Worm (Caenorhabditis elegans) whole organism, midembryonic: ENCODE data around the gene F36G9.15.

ENCODE experiments used
- cog-1 ChIP-seq: sonication (generic microtip); optimal IDR thresholded peaks from 2 replicates; lab custom pipeline; 2016; ENCODE audit warnings: missing genetic modification characterization, missing compliant biosample characterization
- flt-1 ChIP-seq: fragments of 200-800 bp; sonication (Bioruptor generic); IDR thresholded peaks from 2 replicates; pipeline ENCODE4 v1.3.6; 2022; ENCODE audit warnings: missing genetic modification characterization, missing compliant biosample characterization
- klf-2 ChIP-seq: fragments of 200-800 bp; sonication (Bioruptor generic); conservative IDR thresholded peaks from 2 replicates; pipeline ENCODE4 v1.3.6; 2022; ENCODE audit warnings: missing genetic modification reagents, missing genetic modification characterization, missing compliant biosample characterization
- med-1 ChIP-seq: sonication (generic microtip); optimal IDR thresholded peaks from 2 replicates; lab custom pipeline; 2017; ENCODE audit warnings: missing genetic modification characterization, mild to moderate bottlenecking, missing compliant biosample characterization, antibody characterized with exemption, missing genetic modification reagents; ENCODE audit not compliant: insufficient read depth
- ref-1 ChIP-seq: fragments of 200-800 bp; sonication (Bioruptor generic); conservative IDR thresholded peaks from 2 replicates; pipeline ENCODE4 v1.3.6; 2022; ENCODE audit warnings: missing genetic modification reagents, missing genetic modification characterization, missing compliant biosample characterization
- ztf-29 ChIP-seq: fragments of 200-800 bp; sonication (Bioruptor generic); IDR thresholded peaks from 2 replicates; pipeline ENCODE4 v1.3.6; 2022; ENCODE audit warnings: missing genetic modification reagents, missing genetic modification characterization, missing compliant biosample characterization

ce11 chrV:16032761-16033160, 44.8 kb upstream of the F36G9.15 start, which contains the start of gene T10C6.16:
- TF ChIP-seq flt-1 (GFP tag; lab: Robert Waterston, UW), result no peak
- no peak for TF ChIP-seq klf-2 (GFP tag; lab: Robert Waterston, UW)
- no peak for TF ChIP-seq ref-1 (GFP tag; lab: Robert Waterston, UW)
- TF ChIP-seq med-1 (GFP tag; lab: Kevin White, UChicago), result no peak
- no peak for TF ChIP-seq cog-1 (tag; lab: Kevin White, UChicago)
- TF ChIP-seq ztf-29 (GFP tag; lab: Robert Waterston, UW), result no peak
